Worm (Caenorhabditis elegans) whole organism, early embryonic: ENCODE results near the gene F57B1.9.

Experiments used
- B0310.2 ChIP-seq: sonication (generic microtip); optimal IDR thresholded peaks from 2 replicates; lab custom pipeline; 2016; ENCODE audit warnings: mild to moderate bottlenecking, missing genetic modification characterization, missing compliant biosample characterization
- F13C5.2 ChIP-seq: sonication (generic microtip); optimal IDR thresholded peaks from 2 replicates; lab custom pipeline; 2017; ENCODE audit warnings: mild to moderate bottlenecking, missing genetic modification characterization, inconsistent platforms, missing compliant biosample characterization
- ama-1 ChIP-seq: fragments of 150-350 bp; optimal IDR thresholded peaks from 2 replicates; lab custom pipeline; 2014
- flt-1 ChIP-seq: fragments of 200-800 bp; sonication (Bioruptor generic); IDR thresholded peaks from 2 replicates; pipeline ENCODE4 v1.3.6; 2022; ENCODE audit warnings: missing genetic modification characterization, missing compliant biosample characterization
- hmbx-1 ChIP-seq: sonication (generic microtip); optimal IDR thresholded peaks from 2 replicates; lab custom pipeline; 2016; ENCODE audit warnings: mild to moderate bottlenecking, missing genetic modification characterization, missing compliant biosample characterization
- pes-1 ChIP-seq: fragments of 200-800 bp; sonication (Bioruptor generic); IDR thresholded peaks from 2 replicates; pipeline ENCODE4 v1.3.6; 2022; ENCODE audit warnings: missing genetic modification reagents, missing genetic modification characterization, missing compliant biosample characterization
- scrt-1 ChIP-seq: fragments of 200-800 bp; sonication (Bioruptor generic); IDR thresholded peaks from 2 replicates; pipeline ENCODE4 v1.3.6; 2022; ENCODE audit warnings: missing genetic modification characterization, missing compliant biosample characterization
- sea-1 ChIP-seq: fragments of 200-800 bp; sonication (Bioruptor generic); conservative IDR thresholded peaks from 2 replicates; pipeline ENCODE4 v1.3.6; 2022; ENCODE audit warnings: missing genetic modification characterization, missing compliant biosample characterization
- tbx-11 ChIP-seq: fragments of 200-800 bp; sonication (Bioruptor generic); IDR thresholded peaks from 2 replicates; pipeline ENCODE4 v1.3.6; 2022; ENCODE audit warnings: missing genetic modification characterization, missing compliant biosample characterization
- tbx-37 ChIP-seq: fragments of 200-800 bp; sonication (Bioruptor generic); conservative IDR thresholded peaks from 2 replicates; pipeline ENCODE4 v1.3.6; 2022; ENCODE audit warnings: missing genetic modification reagents, missing genetic modification characterization, missing compliant biosample characterization

- TF ChIP-seq ama-1 (lab: Kevin White, UChicago) (no peak), pes-1 (no peak), tbx-37 (no peak), flt-1 (no peak), B0310.2 (tag; lab: Kevin White, UChicago) (no peak), tbx-11 (GFP tag; lab: Robert Waterston, UW) (no peak), scrt-1 (GFP tag; lab: Robert Waterston, UW) (no peak), F13C5.2 (tag; lab: Kevin White, UChicago) (no peak), sea-1 (no peak), hmbx-1 (no peak)
These were observed 38.8 kb upstream of the F57B1.9 start, which contains the start of gene dmd-10 for ce11 chrV:13236507-13236906.
